Fruit fly (Drosophila melanogaster) whole organism, embryonic: ENCODE measurements around the gene CG1273.
A peak's percentile ranks its signal among the peaks of the same experiment; 100 is the strongest.

Source experiments
- Ada2b ChIP-seq: fragments of 200-800 bp; sonication (Bioruptor generic); IDR thresholded peaks from 2 replicates; pipeline ENCODE4 v1.3.6; 2022; ENCODE audit warnings: missing biosample characterization, missing genetic modification characterization
- Asciz ChIP-seq: fragments of 200-800 bp; sonication (Bioruptor generic); optimal IDR thresholded peaks from 2 replicates; lab custom pipeline; 2017; ENCODE audit warnings: missing biosample characterization, mild to moderate bottlenecking, missing genetic modification characterization, missing genetic modification reagents
- Blimp-1 ChIP-seq: fragments of 200-800 bp; sonication (Bioruptor generic); optimal IDR thresholded peaks from 3 replicates; lab custom pipeline; 2018; ENCODE audit warnings: missing biosample characterization, missing genetic modification characterization, mild to moderate bottlenecking, moderate library complexity, missing genetic modification reagents
- CG1024 ChIP-seq: fragments of 200-800 bp; sonication (Bioruptor generic); IDR thresholded peaks from 2 replicates; pipeline ENCODE4 v1.3.6; 2022; ENCODE audit warnings: missing biosample characterization, missing genetic modification characterization
- CG10321 ChIP-seq: fragments of 200-800 bp; sonication (Bioruptor generic); IDR thresholded peaks from 2 replicates; pipeline ENCODE4 v1.3.6; 2022; ENCODE audit warnings: missing biosample characterization, missing genetic modification characterization
- CG12942 ChIP-seq: fragments of 200-800 bp; sonication (Bioruptor generic); optimal IDR thresholded peaks from 3 replicates; lab custom pipeline; 2016; ENCODE audit warnings: missing biosample characterization, missing genetic modification characterization
- CG13123 ChIP-seq: fragments of 200-800 bp; sonication (Bioruptor generic); optimal IDR thresholded peaks from 2 replicates; lab custom pipeline; 2016; ENCODE audit warnings: missing biosample characterization, missing genetic modification characterization
- CG13296 ChIP-seq: fragments of 200-800 bp; sonication (Bioruptor generic); optimal IDR thresholded peaks from 3 replicates; lab custom pipeline; 2018; ENCODE audit warnings: missing biosample characterization, mild to moderate bottlenecking, missing genetic modification characterization
- CG14050 ChIP-seq: fragments of 200-800 bp; sonication (Bioruptor generic); IDR thresholded peaks from 3 replicates; pipeline ENCODE4 v1.3.6; 2022; ENCODE audit warnings: missing biosample characterization, missing genetic modification characterization
- CG14667 ChIP-seq: fragments of 200-800 bp; sonication (Bioruptor generic); IDR thresholded peaks from 2 replicates; pipeline ENCODE4 v1.3.6; 2022; ENCODE audit warnings: missing biosample characterization, missing genetic modification characterization
- CG17912 ChIP-seq: fragments of 200-800 bp; sonication (Bioruptor generic); optimal IDR thresholded peaks from 2 replicates; lab custom pipeline; 2018; ENCODE audit warnings: missing biosample characterization, mild to moderate bottlenecking, missing genetic modification characterization
- CG18262 ChIP-seq: fragments of 200-800 bp; optimal IDR thresholded peaks from 3 replicates; lab custom pipeline; 2019; ENCODE audit warnings: missing biosample characterization, mild to moderate bottlenecking, missing genetic modification characterization, moderate library complexity
- CG2116 ChIP-seq: fragments of 200-800 bp; sonication (Bioruptor generic); optimal IDR thresholded peaks from 3 replicates; lab custom pipeline; 2018; ENCODE audit warnings: missing biosample characterization, mild to moderate bottlenecking, missing genetic modification characterization
- CG30403 ChIP-seq: fragments of 200-800 bp; sonication (Bioruptor generic); optimal IDR thresholded peaks from 3 replicates; lab custom pipeline; 2016; ENCODE audit warnings: missing biosample characterization, missing genetic modification characterization
- CG3838 ChIP-seq: fragments of 200-800 bp; sonication (Bioruptor generic); optimal IDR thresholded peaks from 3 replicates; lab custom pipeline; 2016; ENCODE audit warnings: missing biosample characterization, missing genetic modification characterization
- CG4730 ChIP-seq: fragments of 200-800 bp; sonication (Bioruptor generic); IDR thresholded peaks from 2 replicates; pipeline ENCODE4 v1.3.6; 2022; ENCODE audit warnings: missing biosample characterization, missing genetic modification characterization
- CG6689 ChIP-seq: fragments of 200-800 bp; sonication (Bioruptor generic); IDR thresholded peaks from 2 replicates; pipeline ENCODE4 v1.3.6; 2022; ENCODE audit warnings: missing biosample characterization, missing genetic modification characterization
- CG7357 ChIP-seq: fragments of 200-800 bp; sonication (Bioruptor generic); IDR thresholded peaks from 3 replicates; pipeline ENCODE4 v1.3.6; 2022; ENCODE audit warnings: missing biosample characterization, missing genetic modification characterization
- CG8281 ChIP-seq: fragments of 200-800 bp; sonication (Bioruptor generic); optimal IDR thresholded peaks from 2 replicates; lab custom pipeline; 2018; ENCODE audit warnings: missing biosample characterization, mild to moderate bottlenecking, missing genetic modification characterization, moderate library complexity
- CG9727 ChIP-seq: fragments of 200-800 bp; sonication (Bioruptor generic); optimal IDR thresholded peaks from 3 replicates; lab custom pipeline; 2017; ENCODE audit warnings: missing biosample characterization, mild to moderate bottlenecking, missing genetic modification characterization
- CG9817 ChIP-seq: fragments of 200-800 bp; sonication (Bioruptor generic); optimal IDR thresholded peaks from 2 replicates; lab custom pipeline; 2018; ENCODE audit warnings: missing biosample characterization, mild to moderate bottlenecking, missing genetic modification characterization, moderate library complexity
- CkIIα-i1 ChIP-seq: fragments of 200-800 bp; sonication (Bioruptor generic); IDR thresholded peaks from 2 replicates; pipeline ENCODE4 v1.3.6; 2022; ENCODE audit warnings: missing biosample characterization, missing genetic modification characterization
- Dll ChIP-seq: fragments of 200-800 bp; sonication (Bioruptor generic); IDR thresholded peaks from 4 replicates; pipeline ENCODE4 v1.3.6; 2022; ENCODE audit warnings: missing biosample characterization, missing genetic modification characterization; ENCODE audit not compliant: partially characterized antibody
- ERR ChIP-seq: fragments of 200-800 bp; sonication (Bioruptor generic); optimal IDR thresholded peaks from 2 replicates; lab custom pipeline; 2016; ENCODE audit warnings: missing biosample characterization, missing genetic modification characterization
- Fer2 ChIP-seq: fragments of 200-800 bp; sonication (Bioruptor generic); optimal IDR thresholded peaks from 2 replicates; lab custom pipeline; 2018; ENCODE audit warnings: missing biosample characterization, mild to moderate bottlenecking, missing genetic modification characterization, moderate library complexity
- HHEX ChIP-seq: fragments of 200-800 bp; sonication (Bioruptor generic); optimal IDR thresholded peaks from 3 replicates; lab custom pipeline; 2017; ENCODE audit warnings: missing biosample characterization, mild to moderate bottlenecking, missing genetic modification characterization, missing genetic modification reagents
- HLH4C ChIP-seq: fragments of 200-800 bp; sonication (Bioruptor generic); IDR thresholded peaks from 3 replicates; pipeline ENCODE4 v1.3.6; 2022; ENCODE audit warnings: missing biosample characterization, missing genetic modification characterization; ENCODE audit not compliant: partially characterized antibody
- HmgZ ChIP-seq: fragments of 200-800 bp; sonication (Bioruptor generic); optimal IDR thresholded peaks from 2 replicates; lab custom pipeline; 2018; ENCODE audit warnings: missing biosample characterization, mild to moderate bottlenecking, missing genetic modification characterization
- Hsf ChIP-seq: fragments of 200-800 bp; sonication (Bioruptor generic); optimal IDR thresholded peaks from 3 replicates; lab custom pipeline; 2016; ENCODE audit warnings: missing biosample characterization, missing genetic modification characterization
- NK7.1 ChIP-seq: fragments of 200-800 bp; sonication (Bioruptor generic); optimal IDR thresholded peaks from 3 replicates; lab custom pipeline; 2016; ENCODE audit warnings: missing biosample characterization, missing genetic modification characterization
- Oaz ChIP-seq: fragments of 200-800 bp; sonication (Bioruptor generic); IDR thresholded peaks from 2 replicates; pipeline ENCODE4 v1.3.6; 2022; ENCODE audit warnings: missing biosample characterization, missing genetic modification characterization
- Spps ChIP-seq: fragments of 200-800 bp; sonication (Bioruptor generic); optimal IDR thresholded peaks from 2 replicates; lab custom pipeline; 2018; ENCODE audit warnings: missing biosample characterization, mild to moderate bottlenecking, missing genetic modification characterization
- ab ChIP-seq: fragments of 200-800 bp; sonication (Bioruptor generic); optimal IDR thresholded peaks from 2 replicates; lab custom pipeline; 2016; ENCODE audit warnings: missing biosample characterization, missing genetic modification characterization
- ara ChIP-seq: fragments of 200-800 bp; sonication (Bioruptor generic); IDR thresholded peaks from 2 replicates; pipeline ENCODE4 v1.3.6; 2022; ENCODE audit warnings: missing biosample characterization, missing genetic modification characterization
- br ChIP-seq: fragments of >200 bp; optimal IDR thresholded peaks from 2 replicates; lab custom pipeline; 2017
- crol ChIP-seq: fragments of 200-800 bp; sonication (Bioruptor generic); IDR thresholded peaks from 2 replicates; pipeline ENCODE4 v1.3.6; 2022; ENCODE audit warnings: missing biosample characterization, missing genetic modification characterization
- dan ChIP-seq: fragments of 200-800 bp; sonication (Bioruptor generic); IDR thresholded peaks from 2 replicates; pipeline ENCODE4 v1.3.6; 2022; ENCODE audit warnings: missing biosample characterization, missing genetic modification characterization
- eve ChIP-seq, 2 experiments: fragments of >200 bp; optimal IDR thresholded peaks; 2 replicates each; lab custom pipeline; 2017; ENCODE audit warnings: missing biosample characterization in 2 of 2, missing genetic modification characterization in 2 of 2
- exex ChIP-seq: fragments of 200-800 bp; sonication (Bioruptor generic); optimal IDR thresholded peaks from 4 replicates; lab custom pipeline; 2018; ENCODE audit warnings: missing biosample characterization, mild to moderate bottlenecking, missing genetic modification characterization, moderate library complexity
- gcm ChIP-seq: fragments of 200-800 bp; sonication (Bioruptor generic); optimal IDR thresholded peaks from 2 replicates; lab custom pipeline; 2019; ENCODE audit warnings: missing biosample characterization, mild to moderate bottlenecking, missing genetic modification characterization, moderate library complexity
- lbe ChIP-seq: fragments of 200-800 bp; sonication (Bioruptor generic); optimal IDR thresholded peaks from 2 replicates; lab custom pipeline; 2016; ENCODE audit warnings: missing biosample characterization, mild to moderate bottlenecking, missing genetic modification characterization
- lola ChIP-seq, 3 experiments: fragments of >200 bp in 2 of 3; fragments of 200-800 bp in 1 of 3; sonication (Bioruptor generic) in 1 of 3; optimal IDR thresholded peaks; 2 replicates each; lab custom pipeline; 2017 to 2019; ENCODE audit warnings: missing biosample characterization in 3 of 3, missing genetic modification characterization in 3 of 3, mild to moderate bottlenecking in 1 of 3, moderate library complexity in 1 of 3
- mirr ChIP-seq: fragments of 200-800 bp; sonication (Bioruptor generic); optimal IDR thresholded peaks from 3 replicates; lab custom pipeline; 2018; ENCODE audit warnings: missing biosample characterization, mild to moderate bottlenecking, missing genetic modification characterization
- sens ChIP-seq: fragments of 200-800 bp; sonication (Bioruptor generic); peaks from one replicate; lab custom pipeline; 2016; ENCODE audit warnings: missing biosample characterization, missing genetic modification characterization
- sens-2 ChIP-seq: fragments of 200-800 bp; sonication (Bioruptor generic); IDR thresholded peaks from 2 replicates; pipeline ENCODE4 v1.3.6; 2022; ENCODE audit warnings: missing biosample characterization, missing genetic modification characterization
- seq ChIP-seq: fragments of 200-800 bp; sonication (Bioruptor generic); IDR thresholded peaks from 2 replicates; pipeline ENCODE4 v1.3.6; 2022; ENCODE audit warnings: missing biosample characterization, missing genetic modification characterization
- sob ChIP-seq: fragments of 200-800 bp; sonication (Bioruptor generic); IDR thresholded peaks from 2 replicates; pipeline ENCODE4 v1.3.6; 2022; ENCODE audit warnings: missing biosample characterization, missing genetic modification characterization
- trem ChIP-seq: fragments of 200-800 bp; optimal IDR thresholded peaks from 3 replicates; lab custom pipeline; 2019; ENCODE audit warnings: missing biosample characterization, mild to moderate bottlenecking, missing genetic modification characterization, moderate library complexity
- unpg ChIP-seq: fragments of 200-800 bp; sonication (Bioruptor generic); optimal IDR thresholded peaks from 3 replicates; lab custom pipeline; 2018; ENCODE audit warnings: missing biosample characterization, mild to moderate bottlenecking, missing genetic modification characterization, moderate library complexity
- zen2 ChIP-seq: fragments of 200-800 bp; sonication (Bioruptor generic); IDR thresholded peaks from 3 replicates; pipeline ENCODE4 v1.3.6; 2022; ENCODE audit warnings: missing biosample characterization, missing genetic modification characterization; ENCODE audit not compliant: partially characterized antibody
- zfh1 ChIP-seq: fragments of 200-800 bp; sonication (Bioruptor generic); IDR thresholded peaks from 3 replicates; pipeline ENCODE4 v1.3.6; 2022; ENCODE audit warnings: missing biosample characterization, missing genetic modification characterization

CG1273 gene

dm6 chr3L:4269920-4270319 lies 6.4 kb downstream of the CG1273 start (continued):
- peak; percentile 72 for TF ChIP-seq Asciz (GFP tag; lab: Kevin White, UChicago)
- TF ChIP-seq sens-2 (GFP tag; lab: Robert Waterston, UW): no peak
- no peak for TF ChIP-seq CG17912 (GFP tag; lab: Kevin White, UChicago)
- TF ChIP-seq lola (GFP tag; optimal IDR thresholded peaks at IDR 0.05; lab: Kevin White, UChicago): peak in 1 of 3 experiments; percentile 77
- peak; percentile 58 for TF ChIP-seq Ada2b
- TF ChIP-seq sens (GFP tag; lab: Kevin White, UChicago): peak; percentile 55
- peak; percentile 45 for TF ChIP-seq CG9817
- TF ChIP-seq Dll: no peak
- no peak for TF ChIP-seq ERR (GFP tag; lab: Kevin White, UChicago)
- peak; percentile 59 for TF ChIP-seq trem (tag; lab: Kevin White, UChicago)
- TF ChIP-seq HHEX (GFP tag; lab: Kevin White, UChicago): peak; percentile 40
- peak; percentile 72 for TF ChIP-seq gcm (GFP tag; lab: Kevin White, UChicago)
- no peak for TF ChIP-seq CG13123 (GFP tag; lab: Kevin White, UChicago)
- no peak for TF ChIP-seq HLH4C (GFP tag; lab: Robert Waterston, UW)
- peak; percentile 62; the same call in 1 of the 2 replicates for TF ChIP-seq seq
- no peak for TF ChIP-seq br (lab: Kevin White, UChicago)
- no peak for TF ChIP-seq eve (GFP tag; optimal IDR thresholded peaks at IDR 0.05; lab: Kevin White, UChicago)
- TF ChIP-seq NK7.1 (GFP tag; lab: Kevin White, UChicago): no peak
- peak; percentile 35; the same call in 1 of the 2 replicates for TF ChIP-seq CG14667
- TF ChIP-seq lbe (GFP tag; lab: Kevin White, UChicago): peak; percentile 75
- peak; percentile 74 for TF ChIP-seq CG13296 (GFP tag; lab: Kevin White, UChicago)
- peak; percentile 57 for TF ChIP-seq CG9727 (GFP tag; lab: Kevin White, UChicago)
- no peak for TF ChIP-seq CG1024 (GFP tag; lab: Robert Waterston, UW)
- TF ChIP-seq Blimp-1 (GFP tag; lab: Kevin White, UChicago): peak; percentile 74
- peak; percentile 17 for TF ChIP-seq CG2116 (GFP tag; lab: Kevin White, UChicago)
- TF ChIP-seq ara (GFP tag; lab: Robert Waterston, UW): peak; percentile 75
- TF ChIP-seq CG14050: no peak
- TF ChIP-seq dan (GFP tag; lab: Robert Waterston, UW): no peak
- no peak for TF ChIP-seq mirr
- TF ChIP-seq crol (GFP tag; lab: Robert Waterston, UW): peak; percentile 75
- TF ChIP-seq exex (tag; lab: Kevin White, UChicago): peak; percentile 1
- peak; percentile 16 for TF ChIP-seq Fer2 (tag; lab: Kevin White, UChicago)
- peak; percentile 30; the same call in 1 of the 2 replicates for TF ChIP-seq CG4730 (GFP tag; lab: Robert Waterston, UW)
- no peak for TF ChIP-seq CG3838 (GFP tag; lab: Kevin White, UChicago)
- peak; percentile 77 for TF ChIP-seq CG6689 (GFP tag; lab: Robert Waterston, UW)
- no peak for TF ChIP-seq zen2 (GFP tag; lab: Robert Waterston, UW)
- TF ChIP-seq sob: peak; percentile 61; the same call in 1 of the 2 replicates
- peak; percentile 40 for TF ChIP-seq CG8281
- TF ChIP-seq CG7357: peak; percentile 38; the same call in 1 of the 3 replicates
- TF ChIP-seq Spps (tag; lab: Kevin White, UChicago): peak; percentile 52
- TF ChIP-seq ab (GFP tag; lab: Kevin White, UChicago): no peak
- 0 out of 2 replicates have a peak, but pooled peaks have one; percentile 17 for TF ChIP-seq CG10321 (GFP tag; lab: Robert Waterston, UW)
- peak; percentile 44 for TF ChIP-seq HmgZ (tag; lab: Kevin White, UChicago)
- TF ChIP-seq CkIIα-i1 (GFP tag; lab: Robert Waterston, UW): no peak
- TF ChIP-seq zfh1 (GFP tag; lab: Robert Waterston, UW): peak; percentile 52; the same call in 1 of the 3 replicates
- TF ChIP-seq Oaz (GFP tag; lab: Robert Waterston, UW): peak; percentile 31; the same call in 1 of the 2 replicates
- no peak for TF ChIP-seq Hsf (GFP tag; lab: Kevin White, UChicago)
- peak; percentile 65 for TF ChIP-seq CG30403
- TF ChIP-seq unpg (GFP tag; lab: Kevin White, UChicago): peak; percentile 81
- peak; percentile 16 for TF ChIP-seq CG12942 (GFP tag; lab: Kevin White, UChicago)
- peak; percentile 85 for TF ChIP-seq CG18262 (tag; lab: Kevin White, UChicago)
